Worm (Caenorhabditis elegans): Measurements from ENCODE around the gene exc-9.

Gene exc-9

ce11 chrIV:7940919-7941318 lies at the start of gene exc-9:
TSS of gene exc-9 (minus strand) at chrIV:7941019.
- TF ChIP-seq ama-1 (optimal IDR thresholded peaks at IDR 0.05) (no peak), sea-1 (GFP tag; conservative IDR thresholded peaks at IDR 0.05) (no peak), ets-7 (tag; optimal IDR thresholded peaks at IDR 0.05) (no peak), hmg-4 (GFP tag; optimal IDR thresholded peaks at IDR 0.05) (no peak), tbx-37 (GFP tag; conservative IDR thresholded peaks at IDR 0.05) (no peak), ceh-36 (tag; optimal IDR thresholded peaks at IDR 0.05) (no peak), flt-1 (GFP tag; IDR thresholded peaks at IDR 0.05) (no peak), tra-4 (tag; optimal IDR thresholded peaks at IDR 0.05) (no peak)

- TF ChIP-seq tbx-37 (GFP tag; conservative IDR thresholded peaks at IDR 0.05) (no peak), ceh-36 (tag; optimal IDR thresholded peaks at IDR 0.05) (no peak), tra-4 (tag; optimal IDR thresholded peaks at IDR 0.05) (no peak), tbx-11 (GFP tag; IDR thresholded peaks at IDR 0.05) (no peak), ama-1 (optimal IDR thresholded peaks at IDR 0.05) (no peak), flt-1 (GFP tag; IDR thresholded peaks at IDR 0.05) (no peak), aly-1 (tag; optimal IDR thresholded peaks at IDR 0.05) (no peak), hnd-1 (tag; optimal IDR thresholded peaks at IDR 0.05) (no peak), hmbx-1 (tag; optimal IDR thresholded peaks at IDR 0.05) (no peak), sea-1 (GFP tag; conservative IDR thresholded peaks at IDR 0.05) (no peak), pes-1 (GFP tag; IDR thresholded peaks at IDR 0.05) (no peak), ceh-13 (GFP tag; optimal IDR thresholded peaks at IDR 0.05) (no peak), hmg-4 (GFP tag; optimal IDR thresholded peaks at IDR 0.05) (no peak), ets-7 (tag; optimal IDR thresholded peaks at IDR 0.05) (no peak), F13C5.2 (tag; optimal IDR thresholded peaks at IDR 0.05) (no peak), B0310.2 (tag; optimal IDR thresholded peaks at IDR 0.05) (no peak), scrt-1 (GFP tag; IDR thresholded peaks at IDR 0.05) (no peak)
These were observed 47.6 kb upstream of the exc-9 start, which contains the start of gene col-115 for ce11 chrIV:7988385-7988784. TSS of gene col-115 (plus strand) at chrIV:7988685.

ce11 chrIV:7987083-7987482 lies 46.3 kb upstream of the exc-9 start, which contains the start of gene mec-17:
TSS of gene mec-17 (minus strand) at chrIV:7987183.
- TF ChIP-seq ceh-13 (GFP tag; optimal IDR thresholded peaks at IDR 0.05) (no peak), ceh-36 (tag; optimal IDR thresholded peaks at IDR 0.05) (no peak), ama-1 (optimal IDR thresholded peaks at IDR 0.05) (no peak), tbx-37 (GFP tag; conservative IDR thresholded peaks at IDR 0.05) (no peak), hmbx-1 (tag; optimal IDR thresholded peaks at IDR 0.05) (no peak)

- TF ChIP-seq ceh-13 (GFP tag; optimal IDR thresholded peaks at IDR 0.05) (no peak), tbx-11 (GFP tag; IDR thresholded peaks at IDR 0.05) (no peak), pes-1 (GFP tag; IDR thresholded peaks at IDR 0.05) (no peak), ama-1 (optimal IDR thresholded peaks at IDR 0.05) (no peak), flt-1 (GFP tag; IDR thresholded peaks at IDR 0.05) (no peak), ceh-36 (tag; optimal IDR thresholded peaks at IDR 0.05) (no peak), F13C5.2 (tag; optimal IDR thresholded peaks at IDR 0.05) (no peak), tra-4 (tag; optimal IDR thresholded peaks at IDR 0.05) (no peak), ets-7 (tag; optimal IDR thresholded peaks at IDR 0.05) (no peak), B0310.2 (tag; optimal IDR thresholded peaks at IDR 0.05) (no peak), hmg-4 (GFP tag; optimal IDR thresholded peaks at IDR 0.05) (no peak), tbx-37 (GFP tag; conservative IDR thresholded peaks at IDR 0.05) (no peak), scrt-1 (GFP tag; IDR thresholded peaks at IDR 0.05) (no peak), hmbx-1 (tag; optimal IDR thresholded peaks at IDR 0.05) (no peak), sea-1 (GFP tag; conservative IDR thresholded peaks at IDR 0.05) (no peak), hnd-1 (tag; optimal IDR thresholded peaks at IDR 0.05) (no peak), aly-1 (tag; optimal IDR thresholded peaks at IDR 0.05) (no peak)
These were observed 44.9 kb upstream of the exc-9 start for ce11 chrIV:7985737-7986136.

- TF ChIP-seq tbx-11 (GFP tag; IDR thresholded peaks at IDR 0.05) (no peak), ama-1 (optimal IDR thresholded peaks at IDR 0.05) (peak; percentile 55)
These were observed 43.0 kb upstream of the exc-9 start for ce11 chrIV:7983728-7984346.

ce11 chrIV:7983021-7983420 lies 42.2 kb upstream of the exc-9 start:
- no peak for TF ChIP-seq ceh-13 (GFP tag; optimal IDR thresholded peaks at IDR 0.05)
- no peak for TF ChIP-seq aly-1 (tag; optimal IDR thresholded peaks at IDR 0.05)
- TF ChIP-seq F13C5.2 (tag; optimal IDR thresholded peaks at IDR 0.05) = no peak
- no peak for TF ChIP-seq B0310.2 (tag; optimal IDR thresholded peaks at IDR 0.05)
- no peak for TF ChIP-seq tbx-11 (GFP tag; IDR thresholded peaks at IDR 0.05)
- TF ChIP-seq tra-4 (tag; optimal IDR thresholded peaks at IDR 0.05) = no peak
- TF ChIP-seq hmbx-1 (tag; optimal IDR thresholded peaks at IDR 0.05) = no peak
- TF ChIP-seq flt-1 (GFP tag; IDR thresholded peaks at IDR 0.05) = no peak
- TF ChIP-seq hnd-1 (tag; optimal IDR thresholded peaks at IDR 0.05) = no peak
- TF ChIP-seq scrt-1 (GFP tag; IDR thresholded peaks at IDR 0.05) = no peak
- no peak for TF ChIP-seq ets-7 (tag; optimal IDR thresholded peaks at IDR 0.05)
- TF ChIP-seq ceh-36 (tag; optimal IDR thresholded peaks at IDR 0.05) = no peak
- no peak for TF ChIP-seq sea-1 (GFP tag; conservative IDR thresholded peaks at IDR 0.05)
- no peak for TF ChIP-seq hmg-4 (GFP tag; optimal IDR thresholded peaks at IDR 0.05)
- TF ChIP-seq pes-1 (GFP tag; IDR thresholded peaks at IDR 0.05) = no peak
- no peak for TF ChIP-seq tbx-37 (GFP tag; conservative IDR thresholded peaks at IDR 0.05)
- TF ChIP-seq ama-1 (optimal IDR thresholded peaks at IDR 0.05) = no peak

- no peak for TF ChIP-seq F13C5.2 (tag; optimal IDR thresholded peaks at IDR 0.05)
- no peak for TF ChIP-seq ets-7 (tag; optimal IDR thresholded peaks at IDR 0.05)
- no peak for TF ChIP-seq aly-1 (tag; optimal IDR thresholded peaks at IDR 0.05)
- TF ChIP-seq tra-4 (tag; optimal IDR thresholded peaks at IDR 0.05) = no peak
- no peak for TF ChIP-seq flt-1 (GFP tag; IDR thresholded peaks at IDR 0.05)
- TF ChIP-seq tbx-11 (GFP tag; IDR thresholded peaks at IDR 0.05) = no peak
- TF ChIP-seq sea-1 (GFP tag; conservative IDR thresholded peaks at IDR 0.05) = no peak
- TF ChIP-seq tbx-37 (GFP tag; conservative IDR thresholded peaks at IDR 0.05) = no peak
- no peak for TF ChIP-seq B0310.2 (tag; optimal IDR thresholded peaks at IDR 0.05)
- no peak for TF ChIP-seq hmg-4 (GFP tag; optimal IDR thresholded peaks at IDR 0.05)
- no peak for TF ChIP-seq pes-1 (GFP tag; IDR thresholded peaks at IDR 0.05)
- TF ChIP-seq hnd-1 (tag; optimal IDR thresholded peaks at IDR 0.05) = no peak
- no peak for TF ChIP-seq ceh-13 (GFP tag; optimal IDR thresholded peaks at IDR 0.05)
- no peak for TF ChIP-seq ceh-36 (tag; optimal IDR thresholded peaks at IDR 0.05)
- no peak for TF ChIP-seq ama-1 (optimal IDR thresholded peaks at IDR 0.05)
- no peak for TF ChIP-seq hmbx-1 (tag; optimal IDR thresholded peaks at IDR 0.05)
These were observed 41.3 kb upstream of the exc-9 start, which contains the start of gene arf-5 for ce11 chrIV:7982024-7982576. TSS of gene arf-5 (plus strand) at chrIV:7982526.

Data from whole organism, early embryonic.